Worm (Caenorhabditis elegans): Measurements from ENCODE around the gene B0035.3.

The B0035.3 gene

ce11 chrIV:11311484-11311883 is 3.3 kb downstream of the B0035.3 start:
- no peak for TF ChIP-seq ceh-6 (GFP tag; optimal IDR thresholded peaks at IDR 0.05)
- TF ChIP-seq sox-4 (tag; optimal IDR thresholded peaks at IDR 0.05) = no peak
- no peak for TF ChIP-seq ceh-31 (tag; optimal IDR thresholded peaks at IDR 0.05)
- no peak for TF ChIP-seq ceh-30 (tag; optimal IDR thresholded peaks at IDR 0.05)
- no peak for TF ChIP-seq pha-4 (tag; optimal IDR thresholded peaks at IDR 0.05)
- TF ChIP-seq lin-11 (tag; optimal IDR thresholded peaks at IDR 0.05) = no peak
- no peak for TF ChIP-seq pag-3 (tag; optimal IDR thresholded peaks at IDR 0.05; ENCODE audit: borderline replicate concordance)
- TF ChIP-seq ets-4 (tag; optimal IDR thresholded peaks at IDR 0.05) = no peak
- TF ChIP-seq che-1 (tag; optimal IDR thresholded peaks at IDR 0.05) = no peak
- TF ChIP-seq gmeb-2 (tag; optimal IDR thresholded peaks at IDR 0.05) = no peak
- TF ChIP-seq tbx-2 (tag; optimal IDR thresholded peaks at IDR 0.05) = no peak
- no peak for TF ChIP-seq lim-6 (tag; optimal IDR thresholded peaks at IDR 0.05)
- no peak for TF ChIP-seq sdc-2 (tag; optimal IDR thresholded peaks at IDR 0.05)
- no peak for TF ChIP-seq K09A11.1 (tag; optimal IDR thresholded peaks at IDR 0.05; ENCODE audit: insufficient read depth)
- no peak for TF ChIP-seq Y22D7AL.16 (tag; optimal IDR thresholded peaks at IDR 0.05)

- TF ChIP-seq ceh-30 (tag; optimal IDR thresholded peaks at IDR 0.05) (no peak), pag-3 (tag; optimal IDR thresholded peaks at IDR 0.05; ENCODE audit: borderline replicate concordance) (no peak), hlh-6 (tag; optimal IDR thresholded peaks at IDR 0.05) (no peak), fkh-6 (tag; optimal IDR thresholded peaks at IDR 0.05) (peak; percentile 63), ceh-48 (tag; optimal IDR thresholded peaks at IDR 0.05) (no peak), F13H6.1 (tag; optimal IDR thresholded peaks at IDR 0.05) (peak; percentile 45), nfya-1 (tag; optimal IDR thresholded peaks at IDR 0.05) (peak; percentile 67), sox-4 (tag; optimal IDR thresholded peaks at IDR 0.05) (peak; percentile 29), hlh-15 (tag; optimal IDR thresholded peaks at IDR 0.05) (peak; percentile 12), ceh-31 (tag; optimal IDR thresholded peaks at IDR 0.05) (peak; percentile 82), fkh-10 (GFP tag; optimal IDR thresholded peaks at IDR 0.05) (no peak), ztf-16 (tag; optimal IDR thresholded peaks at IDR 0.05) (no peak), ahr-1 (tag; optimal IDR thresholded peaks at IDR 0.05) (peak; percentile 8), T23F11.4 (GFP tag; optimal IDR thresholded peaks at IDR 0.05) (no peak), unc-3 (GFP tag; conservative IDR thresholded peaks at IDR 0.05) (no peak), unc-3 (tag; optimal IDR thresholded peaks at IDR 0.05) (peak; percentile 65), unc-42 (tag; optimal IDR thresholded peaks at IDR 0.05) (peak; percentile 99), sdc-2 (tag; optimal IDR thresholded peaks at IDR 0.05) (no peak), npax-4 (tag; optimal IDR thresholded peaks at IDR 0.05) (no peak), unc-86 (tag; optimal IDR thresholded peaks at IDR 0.05) (no peak), hlh-13 (GFP tag; optimal IDR thresholded peaks at IDR 0.05) (no peak), dmd-4 (tag; optimal IDR thresholded peaks at IDR 0.05; ENCODE audit: borderline replicate concordance) (peak; percentile 45), eyg-1 (tag; optimal IDR thresholded peaks at IDR 0.05) (peak; percentile 32), ceh-24 (tag; optimal IDR thresholded peaks at IDR 0.05) (no peak), ceh-9 (tag; optimal IDR thresholded peaks at IDR 0.05) (no peak), ama-1 (optimal IDR thresholded peaks at IDR 0.05) (no peak), K02D7.2 (tag; optimal IDR thresholded peaks at IDR 0.05) (no peak), lim-6 (tag; optimal IDR thresholded peaks at IDR 0.05) (peak; percentile 55), pqm-1 (tag; optimal IDR thresholded peaks at IDR 0.05) (no peak), gmeb-2 (tag; optimal IDR thresholded peaks at IDR 0.05) (peak; percentile 19), fax-1 (tag; optimal IDR thresholded peaks at IDR 0.05) (peak; percentile 54), sox-2 (GFP tag; IDR thresholded peaks at IDR 0.05) (0 out of 2 replicates have a peak, but pooled peaks have one; percentile 23), nhr-232 (tag; optimal IDR thresholded peaks at IDR 0.05) (peak; percentile 45), elt-2 (tag; optimal IDR thresholded peaks at IDR 0.05) (peak; percentile 78), tbx-2 (tag; optimal IDR thresholded peaks at IDR 0.05) (peak; percentile 78), pha-2 (tag; optimal IDR thresholded peaks at IDR 0.05) (peak; percentile 2), ets-4 (tag; optimal IDR thresholded peaks at IDR 0.05) (peak; percentile 16), C08G9.2 (tag; optimal IDR thresholded peaks at IDR 0.05) (no peak), ref-2 (tag; optimal IDR thresholded peaks at IDR 0.05) (peak; percentile 60), nhr-11 (tag; optimal IDR thresholded peaks at IDR 0.05) (no peak), odd-2 (tag; optimal IDR thresholded peaks at IDR 0.05) (peak; percentile 13), zip-5 (tag; optimal IDR thresholded peaks at IDR 0.05) (peak; percentile 42), pha-4 (tag; optimal IDR thresholded peaks at IDR 0.05) (no peak), pros-1 (tag; optimal IDR thresholded peaks at IDR 0.05) (no peak), hlh-8 (tag; optimal IDR thresholded peaks at IDR 0.05) (no peak), ceh-45 (GFP tag; IDR thresholded peaks at IDR 0.05) (no peak), che-1 (tag; optimal IDR thresholded peaks at IDR 0.05) (peak; percentile 33)
These were observed 4.2 kb downstream of the B0035.3 start, which contains the start of gene znf-207 for ce11 chrIV:11310624-11311023. Gene znf-207, plus strand, starts transcription at chrIV:11310972.

Data from whole organism, late embryonic.